Fruit fly (Drosophila melanogaster) whole organism, pupa: Measurements from ENCODE around the gene pug.

Experiments used
- CG10348 ChIP-seq: fragments of 200-800 bp; sonication (Bioruptor generic); IDR thresholded peaks from 2 replicates; pipeline ENCODE4 v1.3.6; 2022; ENCODE audit warnings: missing biosample characterization, missing genetic modification characterization
- Pif1A ChIP-seq: fragments of 200-800 bp; sonication (Bioruptor generic); optimal IDR thresholded peaks from 3 replicates; lab custom pipeline; 2016; ENCODE audit warnings: missing biosample characterization, missing genetic modification characterization

- TF ChIP-seq CG10348 (GFP tag; lab: Robert Waterston, UW) (no peak), Pif1A (no peak)
These were observed 3.0 kb downstream of the pug start for dm6 chr3R:10699020-10699951.
